Worm (Caenorhabditis elegans): ENCODE data around the gene jmjd-1.2.

Gene jmjd-1.2

DNA sequence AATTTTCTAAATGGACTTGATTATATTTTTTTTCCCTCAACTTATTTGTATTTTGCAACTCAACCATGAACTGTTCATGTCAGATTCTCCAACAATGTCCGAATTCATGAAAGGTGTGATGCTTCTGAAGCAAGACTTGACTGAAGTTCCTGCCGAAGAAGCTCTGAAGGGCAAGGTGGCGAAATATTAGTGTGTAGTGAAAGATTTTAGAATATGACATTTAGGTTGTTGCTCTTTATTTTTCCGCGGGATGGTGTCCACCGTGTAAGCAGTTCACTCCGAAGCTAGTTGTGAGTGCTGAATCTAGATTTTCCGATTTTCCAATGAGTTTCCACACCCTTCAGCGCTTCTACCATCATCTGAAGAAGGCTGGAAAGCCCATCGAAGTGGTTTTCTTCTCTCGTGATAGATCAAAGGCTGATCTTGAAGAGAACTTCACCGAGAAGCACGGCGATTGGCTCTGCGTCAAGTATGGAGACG is 8.4 kb upstream of the jmjd-1.2 start, which contains the start of gene F29B9.5:
TSS of gene F29B9.5 (plus strand) at position 51 of the 480 bp plus-strand sequence.
- TF ChIP-seq attf-3 (GFP tag; conservative IDR thresholded peaks at IDR 0.05) (no peak), ekl-4 (GFP tag; IDR thresholded peaks at IDR 0.05) (peak; percentile 71), fkh-3 (tag; optimal IDR thresholded peaks at IDR 0.05) (peak; percentile 47), cebp-1 (GFP tag; IDR thresholded peaks at IDR 0.05) (no peak), cebp-1 (tag; optimal IDR thresholded peaks at IDR 0.05) (peak; percentile 4), Y79H2A.3 (GFP tag; conservative IDR thresholded peaks at IDR 0.05) (0 out of 2 replicates have a peak, but pooled peaks have one; percentile 32), tbx-9 (tag; optimal IDR thresholded peaks at IDR 0.05; ENCODE audit: borderline replicate concordance) (no peak), F33H1.4 (GFP tag; IDR thresholded peaks at IDR 0.05) (peak; percentile 26), chd-7 (tag; optimal IDR thresholded peaks at IDR 0.05) (peak; percentile 63), aptf-3 (GFP tag; IDR thresholded peaks at IDR 0.05) (0 out of 2 replicates have a peak, but pooled peaks have one; percentile 45), nhr-179 (tag; optimal IDR thresholded peaks at IDR 0.05) (no peak), hrde-1 (tag; optimal IDR thresholded peaks at IDR 0.05; ENCODE audit: borderline replicate concordance) (no peak), F39B2.1 (GFP tag; IDR thresholded peaks at IDR 0.05) (peak; percentile 9; the same call in 1 of the 2 replicates), F49E8.2 (tag; optimal IDR thresholded peaks at IDR 0.05; ENCODE audit: insufficient read depth) (peak; percentile 75), mcd-1 (GFP tag; IDR thresholded peaks at IDR 0.05) (peak; percentile 31; the same call in 1 of the 2 replicates), cebp-2 (GFP tag; IDR thresholded peaks at IDR 0.05) (0 out of 2 replicates have a peak, but pooled peaks have one; percentile 41), mes-4 (tag; optimal IDR thresholded peaks at IDR 0.05) (no peak), nfya-1 (tag; optimal IDR thresholded peaks at IDR 0.05; ENCODE audit: borderline replicate concordance, insufficient read depth) (no peak), Y95B8A.8 (GFP tag; IDR thresholded peaks at IDR 0.05) (0 out of 2 replicates have a peak, but pooled peaks have one; percentile 10), T07F8.4 (tag; optimal IDR thresholded peaks at IDR 0.05) (peak; percentile 18), tlf-1 (GFP tag; optimal IDR thresholded peaks at IDR 0.05) (peak; percentile 6), attf-6 (GFP tag; IDR thresholded peaks at IDR 0.05) (no peak), nfyb-1 (GFP tag; IDR thresholded peaks at IDR 0.05) (0 out of 2 replicates have a peak, but pooled peaks have one; percentile 54), snpc-4 (GFP tag; optimal IDR thresholded peaks at IDR 0.05) (peak; percentile 2), snpc-4 (tag; optimal IDR thresholded peaks at IDR 0.05) (peak in 1 of 4 experiments; percentile 18), atf-7 (tag; optimal IDR thresholded peaks at IDR 0.05) (peak; percentile 13), ceh-79 (tag; optimal IDR thresholded peaks at IDR 0.05) (peak; percentile 51), F10E7.11 (tag; optimal IDR thresholded peaks at IDR 0.05) (no peak), D2030.7 (GFP tag; IDR thresholded peaks at IDR 0.05) (0 out of 2 replicates have a peak, but pooled peaks have one; percentile 9), hsf-1 (GFP tag; IDR thresholded peaks at IDR 0.05) (peak; percentile 77), xnd-1 (tag; optimal IDR thresholded peaks at IDR 0.05) (peak; percentile 41), unc-62 (GFP tag; optimal IDR thresholded peaks at IDR 0.05) (no peak), rcor-1 (GFP tag; IDR thresholded peaks at IDR 0.05) (0 out of 2 replicates have a peak, but pooled peaks have one; percentile 19), hmg-1.2 (GFP tag; IDR thresholded peaks at IDR 0.05) (0 out of 2 replicates have a peak, but pooled peaks have one; percentile 14), pbrm-1 (GFP tag; IDR thresholded peaks at IDR 0.05) (peak; percentile 51; the same call in 1 of the 2 replicates), zim-3 (tag; optimal IDR thresholded peaks at IDR 0.05) (peak; percentile 13), snpc-1.3 (tag; optimal IDR thresholded peaks at IDR 0.05; ENCODE audit: insufficient read depth) (no peak), ceh-100 (GFP tag; IDR thresholded peaks at IDR 0.05) (0 out of 2 replicates have a peak, but pooled peaks have one; percentile 14), F52B5.7 (tag; optimal IDR thresholded peaks at IDR 0.05) (peak; percentile 42), madf-6 (GFP tag; IDR thresholded peaks at IDR 0.05) (peak; percentile 68), lag-1 (GFP tag; IDR thresholded peaks at IDR 0.05) (no peak), Y53F4B.3 (GFP tag; IDR thresholded peaks at IDR 0.05) (no peak), nhr-27 (tag; optimal IDR thresholded peaks at IDR 0.05) (no peak), Y53G8AR.9 (GFP tag; conservative IDR thresholded peaks at IDR 0.05) (peak; percentile 80), dox-1 (GFP tag; IDR thresholded peaks at IDR 0.05) (peak; percentile 24; the same call in 1 of the 2 replicates), Y56A3A.18 (GFP tag; IDR thresholded peaks at IDR 0.05) (peak; percentile 36; the same call in 1 of the 2 replicates), lin-26 (GFP tag; IDR thresholded peaks at IDR 0.05) (peak; percentile 62; the same call in 1 of the 2 replicates)

Measured in whole organism, young adult.